Worm (Caenorhabditis elegans) whole organism, L4 larva: ENCODE measurements around the gene fbxb-18.

Source experiments
- nhr-11 ChIP-seq: fragments of 150-350 bp; optimal IDR thresholded peaks from 2 replicates; lab custom pipeline; 2014; ENCODE audit warnings: missing biosample characterization, missing genetic modification characterization
- rbr-2 ChIP-seq: sonication (generic microtip); optimal IDR thresholded peaks from 2 replicates; lab custom pipeline; 2016; ENCODE audit warnings: missing genotype, missing genetic modification characterization, missing compliant biosample characterization
- snpc-4 ChIP-seq: fragments of 150-350 bp; optimal IDR thresholded peaks from 2 replicates; lab custom pipeline; 2014; ENCODE audit warnings: missing biosample characterization, missing genetic modification characterization

DNA sequence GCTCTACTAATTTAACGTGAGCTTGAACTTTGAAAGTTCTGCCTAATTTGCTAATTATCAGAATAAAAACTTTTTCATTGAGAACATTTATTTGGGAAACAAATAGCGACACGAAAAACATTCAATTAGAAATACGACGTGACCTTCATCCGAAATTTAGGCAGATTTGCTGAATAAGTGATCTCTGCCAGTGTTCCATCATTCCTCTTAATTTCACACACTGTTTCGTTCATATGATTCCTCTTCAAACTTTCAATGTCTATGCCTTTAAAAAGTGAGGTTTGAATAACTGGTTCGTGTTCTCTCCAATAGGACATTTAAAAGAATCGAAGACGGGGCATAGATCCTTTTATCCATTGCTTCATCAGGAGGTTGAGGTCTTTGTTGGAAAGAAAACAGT lies 38.2 kb downstream of the fbxb-18 start, which contains the start of gene fbxb-20:
- TF ChIP-seq rbr-2 (tag; lab: Kevin White, UChicago) (no peak), nhr-11 (tag; lab: Kevin White, UChicago) (no peak), snpc-4 (tag; lab: Kevin White, UChicago) (no peak)
